Worm (Caenorhabditis elegans) whole organism, young adult: Measurements from ENCODE around the gene Y55F3BR.1.
A peak's percentile ranks its signal among the peaks of the same experiment; 100 is the strongest.

ENCODE experiments used
- B0261.1 ChIP-seq: sonication (generic microtip); optimal IDR thresholded peaks from 2 replicates; lab custom pipeline; 2016; ENCODE audit warnings: mild to moderate bottlenecking, missing genetic modification characterization, moderate library complexity, missing compliant biosample characterization
- B0336.3 ChIP-seq: fragments of 200-800 bp; sonication (Bioruptor generic); IDR thresholded peaks from 2 replicates; pipeline ENCODE4 v1.3.6; 2022; ENCODE audit warnings: missing genetic modification characterization, missing compliant biosample characterization
- F22D6.2 ChIP-seq: sonication (generic microtip); optimal IDR thresholded peaks from 2 replicates; lab custom pipeline; 2016; ENCODE audit warnings: mild to moderate bottlenecking, missing genetic modification characterization, missing compliant biosample characterization
- F23B12.7 ChIP-seq: sonication (generic microtip); optimal IDR thresholded peaks from 2 replicates; lab custom pipeline; 2017; ENCODE audit warnings: missing genetic modification characterization, mild to moderate bottlenecking, missing compliant biosample characterization, antibody characterized with exemption, moderate library complexity; ENCODE audit not compliant: insufficient read depth
- F37B4.10 ChIP-seq: fragments of 200-800 bp; sonication (Bioruptor generic); IDR thresholded peaks from 2 replicates; pipeline ENCODE4 v1.3.6; 2022; ENCODE audit warnings: missing genetic modification characterization, missing compliant biosample characterization
- F39B2.1 ChIP-seq: fragments of 200-800 bp; sonication (Bioruptor generic); IDR thresholded peaks from 2 replicates; pipeline ENCODE4 v1.3.6; 2022; ENCODE audit warnings: missing genetic modification reagents, missing genetic modification characterization, missing compliant biosample characterization
- F49E8.2 ChIP-seq: sonication (generic microtip); optimal IDR thresholded peaks from 3 replicates; lab custom pipeline; 2017; ENCODE audit warnings: missing genetic modification characterization, mild to moderate bottlenecking, missing compliant biosample characterization, antibody characterized with exemption, moderate library complexity; ENCODE audit not compliant: insufficient read depth
- K12H6.12 ChIP-seq: fragments of 200-800 bp; sonication (Bioruptor generic); optimal IDR thresholded peaks from 2 replicates; lab custom pipeline; 2018; ENCODE audit warnings: mild to moderate bottlenecking, missing genetic modification characterization, missing compliant biosample characterization
- T26A5.8 ChIP-seq: sonication (generic microtip); optimal IDR thresholded peaks from 2 replicates; lab custom pipeline; 2016; ENCODE audit warnings: missing genetic modification characterization, missing compliant biosample characterization
- Y53G8AR.9 ChIP-seq: fragments of 200-800 bp; sonication (Bioruptor generic); conservative IDR thresholded peaks from 2 replicates; pipeline ENCODE4 v1.3.6; 2022; ENCODE audit warnings: missing genetic modification reagents, missing genetic modification characterization, missing compliant biosample characterization
- Y56A3A.18 ChIP-seq: fragments of 200-800 bp; sonication (Bioruptor generic); IDR thresholded peaks from 2 replicates; pipeline ENCODE4 v1.3.6; 2022; ENCODE audit warnings: missing genetic modification reagents, missing genetic modification characterization, missing compliant biosample characterization
- aptf-3 ChIP-seq: fragments of 200-800 bp; sonication (Bioruptor generic); IDR thresholded peaks from 2 replicates; pipeline ENCODE4 v1.3.6; 2022; ENCODE audit warnings: missing genetic modification characterization, missing compliant biosample characterization
- atf-7 ChIP-seq: sonication (generic microtip); optimal IDR thresholded peaks from 2 replicates; lab custom pipeline; 2017; ENCODE audit warnings: mild to moderate bottlenecking, missing genetic modification characterization, missing compliant biosample characterization
- athp-1 ChIP-seq: sonication (generic microtip); optimal IDR thresholded peaks from 2 replicates; lab custom pipeline; 2017; ENCODE audit warnings: mild to moderate bottlenecking, missing genetic modification characterization, missing compliant biosample characterization
- attf-3 ChIP-seq: fragments of 200-800 bp; sonication (Bioruptor generic); conservative IDR thresholded peaks from 2 replicates; pipeline ENCODE4 v1.3.6; 2022; ENCODE audit warnings: missing genetic modification reagents, missing genetic modification characterization, missing compliant biosample characterization
- attf-5 ChIP-seq: fragments of 200-800 bp; sonication (Bioruptor generic); optimal IDR thresholded peaks from 2 replicates; lab custom pipeline; 2018; ENCODE audit warnings: mild to moderate bottlenecking, missing genetic modification characterization, missing compliant biosample characterization
- cebp-1 ChIP-seq, 2 experiments: fragments of 200-800 bp in 1 of 2; sonication (Bioruptor generic) in 1 of 2; sonication (generic microtip) in 1 of 2; IDR thresholded peaks in 1 of 2; optimal IDR thresholded peaks in 1 of 2; 2 replicates each; pipeline versions ENCODE4 v1.3.6 to Lab custom; 2017 to 2022; ENCODE audit warnings: missing compliant biosample characterization in 2 of 2, missing genetic modification characterization in 2 of 2, mild to moderate bottlenecking in 1 of 2, missing genetic modification reagents in 1 of 2, moderate library complexity in 1 of 2
- ceh-100 ChIP-seq: fragments of 200-800 bp; sonication (Bioruptor generic); IDR thresholded peaks from 2 replicates; pipeline ENCODE4 v1.3.6; 2022; ENCODE audit warnings: missing genetic modification reagents, missing genetic modification characterization, missing compliant biosample characterization
- ceh-27 ChIP-seq: fragments of 200-800 bp; sonication (Bioruptor generic); optimal IDR thresholded peaks from 2 replicates; lab custom pipeline; 2018; ENCODE audit warnings: mild to moderate bottlenecking, missing genetic modification characterization, moderate library complexity, missing compliant biosample characterization
- ceh-40 ChIP-seq: fragments of 200-800 bp; sonication (Bioruptor generic); IDR thresholded peaks from 2 replicates; pipeline ENCODE4 v1.3.6; 2022; ENCODE audit warnings: missing genetic modification characterization, missing compliant biosample characterization
- ceh-58 ChIP-seq: fragments of 200-800 bp; sonication (Bioruptor generic); IDR thresholded peaks from 2 replicates; pipeline ENCODE4 v1.3.6; 2022; ENCODE audit warnings: missing genetic modification characterization, missing compliant biosample characterization
- ceh-91 ChIP-seq: fragments of 200-800 bp; sonication (Bioruptor generic); IDR thresholded peaks from 2 replicates; pipeline ENCODE4 v1.3.6; 2022; ENCODE audit warnings: missing genetic modification reagents, missing genetic modification characterization, missing compliant biosample characterization
- die-1 ChIP-seq: sonication (generic microtip); optimal IDR thresholded peaks from 2 replicates; lab custom pipeline; 2016; ENCODE audit warnings: missing genotype, mild to moderate bottlenecking, missing genetic modification characterization, missing compliant biosample characterization
- dpl-1 ChIP-seq: fragments of 150-350 bp; optimal IDR thresholded peaks from 2 replicates; lab custom pipeline; 2014; ENCODE audit warnings: missing biosample characterization, missing genetic modification reagents, missing genetic modification characterization
- egrh-3 ChIP-seq: fragments of 200-800 bp; sonication (Bioruptor generic); IDR thresholded peaks from 2 replicates; pipeline ENCODE4 v1.3.6; 2022; ENCODE audit warnings: missing genetic modification reagents, missing genetic modification characterization, missing compliant biosample characterization
- ekl-4 ChIP-seq: fragments of 200-800 bp; sonication (Bioruptor generic); IDR thresholded peaks from 2 replicates; pipeline ENCODE4 v1.3.6; 2022; ENCODE audit warnings: missing genetic modification reagents, missing genetic modification characterization, missing compliant biosample characterization
- fkh-3 ChIP-seq: sonication (generic microtip); optimal IDR thresholded peaks from 2 replicates; lab custom pipeline; 2016; ENCODE audit warnings: mild to moderate bottlenecking, missing genetic modification characterization, missing compliant biosample characterization
- him-1 ChIP-seq: sonication (generic microtip); optimal IDR thresholded peaks from 2 replicates; lab custom pipeline; 2016; ENCODE audit warnings: missing genotype, missing genetic modification reagents, missing genetic modification characterization, missing compliant biosample characterization
- hlh-26 ChIP-seq: fragments of 200-800 bp; sonication (Bioruptor generic); conservative IDR thresholded peaks from 2 replicates; pipeline ENCODE4 v1.3.6; 2022; ENCODE audit warnings: missing genetic modification reagents, missing genetic modification characterization, missing compliant biosample characterization
- hmg-20 ChIP-seq: fragments of 200-800 bp; sonication (Bioruptor generic); IDR thresholded peaks from 2 replicates; pipeline ENCODE4 v1.3.6; 2022; ENCODE audit warnings: missing genetic modification reagents, missing genetic modification characterization, missing compliant biosample characterization
- let-607 ChIP-seq, 2 experiments: fragments of 200-800 bp in 1 of 2; sonication (Bioruptor generic) in 1 of 2; sonication (generic microtip) in 1 of 2; optimal IDR thresholded peaks; 2 replicates each; lab custom pipeline; 2016 to 2018; ENCODE audit warnings: mild to moderate bottlenecking in 2 of 2, missing compliant biosample characterization in 2 of 2, missing genetic modification characterization in 2 of 2, moderate library complexity in 2 of 2, missing genotype in 1 of 2
- lin-26 ChIP-seq: fragments of 200-800 bp; sonication (Bioruptor generic); IDR thresholded peaks from 2 replicates; pipeline ENCODE4 v1.3.6; 2022; ENCODE audit warnings: missing genetic modification reagents, missing genetic modification characterization, missing compliant biosample characterization
- lin-54 ChIP-seq: fragments of 200-800 bp; sonication (Bioruptor generic); optimal IDR thresholded peaks from 2 replicates; lab custom pipeline; 2018; ENCODE audit warnings: mild to moderate bottlenecking, missing genetic modification characterization, missing compliant biosample characterization
- lsl-1 ChIP-seq: fragments of 200-800 bp; sonication (Bioruptor generic); optimal IDR thresholded peaks from 2 replicates; lab custom pipeline; 2018; ENCODE audit warnings: mild to moderate bottlenecking, missing genetic modification characterization, moderate library complexity, missing compliant biosample characterization
- madf-6 ChIP-seq: fragments of 200-800 bp; sonication (Bioruptor generic); IDR thresholded peaks from 2 replicates; pipeline ENCODE4 v1.3.6; 2022; ENCODE audit warnings: missing genetic modification reagents, missing genetic modification characterization, missing compliant biosample characterization
- mcd-1 ChIP-seq: fragments of 200-800 bp; sonication (Bioruptor generic); IDR thresholded peaks from 2 replicates; pipeline ENCODE4 v1.3.6; 2022; ENCODE audit warnings: missing genetic modification reagents, missing genetic modification characterization, missing compliant biosample characterization
- nhr-179 ChIP-seq: sonication (generic microtip); optimal IDR thresholded peaks from 2 replicates; lab custom pipeline; 2016; ENCODE audit warnings: mild to moderate bottlenecking, missing genetic modification characterization, missing compliant biosample characterization
- nhr-90 ChIP-seq: sonication (generic microtip); optimal IDR thresholded peaks from 2 replicates; lab custom pipeline; 2016; ENCODE audit warnings: missing genotype, mild to moderate bottlenecking, missing genetic modification characterization, missing compliant biosample characterization
- pbrm-1 ChIP-seq: fragments of 200-800 bp; sonication (Bioruptor generic); IDR thresholded peaks from 2 replicates; pipeline ENCODE4 v1.3.6; 2022; ENCODE audit warnings: missing genetic modification reagents, missing genetic modification characterization, missing compliant biosample characterization
- sdz-38 ChIP-seq: sonication (generic microtip); optimal IDR thresholded peaks from 2 replicates; lab custom pipeline; 2016; ENCODE audit warnings: missing genotype, missing genetic modification characterization, missing compliant biosample characterization
- snpc-1.1 ChIP-seq: sonication (generic microtip); optimal IDR thresholded peaks from 2 replicates; lab custom pipeline; 2017; ENCODE audit warnings: missing genetic modification characterization, mild to moderate bottlenecking, missing compliant biosample characterization, antibody characterized with exemption, moderate library complexity, missing genotype, missing genetic modification reagents; ENCODE audit not compliant: insufficient read depth
- snpc-1.3 ChIP-seq: sonication (generic microtip); optimal IDR thresholded peaks from 2 replicates; lab custom pipeline; 2017; ENCODE audit warnings: missing genetic modification characterization, mild to moderate bottlenecking, missing compliant biosample characterization, antibody characterized with exemption, moderate library complexity, missing genotype, missing genetic modification reagents; ENCODE audit not compliant: insufficient read depth
- tbp1 ChIP-seq: fragments of 200-800 bp; sonication (Bioruptor generic); optimal IDR thresholded peaks from 2 replicates; lab custom pipeline; 2018; ENCODE audit warnings: mild to moderate bottlenecking, missing genetic modification characterization, missing compliant biosample characterization
- tbx-9 ChIP-seq: sonication (generic microtip); optimal IDR thresholded peaks from 2 replicates; lab custom pipeline; 2016; ENCODE audit warnings: borderline replicate concordance, missing genetic modification characterization, inconsistent platforms, missing compliant biosample characterization
- unc-130 ChIP-seq: sonication (generic microtip); optimal IDR thresholded peaks from 2 replicates; lab custom pipeline; 2016; ENCODE audit warnings: missing genetic modification reagents, missing genetic modification characterization, missing compliant biosample characterization
- zfh-2 ChIP-seq: fragments of 200-800 bp; sonication (Bioruptor generic); conservative IDR thresholded peaks from 2 replicates; pipeline ENCODE4 v1.3.6; 2022; ENCODE audit warnings: missing genetic modification reagents, missing genetic modification characterization, missing compliant biosample characterization
- ztf-3 ChIP-seq: fragments of 200-800 bp; sonication (Bioruptor generic); optimal IDR thresholded peaks from 2 replicates; lab custom pipeline; 2018; ENCODE audit warnings: mild to moderate bottlenecking, missing genetic modification characterization, missing compliant biosample characterization

The Y55F3BR.1 gene

DNA sequence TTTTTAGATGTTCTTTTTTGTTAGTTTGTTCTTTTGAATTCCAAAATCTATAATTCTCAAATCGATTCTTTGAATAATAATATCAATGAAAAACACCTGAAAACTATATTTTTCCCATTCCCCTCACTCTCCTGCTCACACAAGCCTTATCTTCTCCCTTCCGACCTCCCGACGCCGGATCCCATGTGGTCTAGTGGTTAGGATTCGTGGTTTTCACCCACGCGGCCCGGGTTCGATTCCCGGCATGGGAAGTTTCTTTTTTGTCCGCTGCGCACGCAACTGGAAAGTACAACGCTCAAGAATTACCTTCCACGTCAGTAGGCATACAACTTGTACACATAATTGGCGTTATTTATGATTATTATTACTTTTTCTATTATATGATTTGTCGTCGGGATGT lies 32.0 kb upstream of the Y55F3BR.1 start:
- TF ChIP-seq B0261.1 (tag; lab: Kevin White, UChicago) (peak; percentile 75), ekl-4 (GFP tag; lab: Robert Waterston, UW) (peak; percentile 38; the same call in 1 of the 2 replicates), zfh-2 (GFP tag; lab: Robert Waterston, UW) (no peak), cebp-1 (GFP tag; IDR thresholded peaks at IDR 0.05; lab: Robert Waterston, UW) (no peak), cebp-1 (tag; optimal IDR thresholded peaks at IDR 0.05; lab: Kevin White, UChicago) (peak; percentile 36), him-1 (peak; percentile 67), B0336.3 (GFP tag; lab: Robert Waterston, UW) (peak; percentile 38; the same call in 1 of the 2 replicates), lsl-1 (peak; percentile 30), tbx-9 (tag; lab: Kevin White, UChicago) (no peak), pbrm-1 (GFP tag; lab: Robert Waterston, UW) (0 out of 2 replicates have a peak, but pooled peaks have one; percentile 32), unc-130 (GFP tag; lab: Kevin White, UChicago) (peak; percentile 28), ceh-100 (GFP tag; lab: Robert Waterston, UW) (no peak), Y53G8AR.9 (GFP tag; lab: Robert Waterston, UW) (no peak), fkh-3 (tag; lab: Kevin White, UChicago) (no peak), lin-26 (GFP tag; lab: Robert Waterston, UW) (peak; percentile 82), nhr-90 (tag; lab: Kevin White, UChicago) (peak; percentile 52), athp-1 (tag; lab: Kevin White, UChicago) (no peak), ceh-40 (GFP tag; lab: Robert Waterston, UW) (no peak), T26A5.8 (tag; lab: Kevin White, UChicago) (no peak), snpc-1.3 (tag; lab: Kevin White, UChicago) (no peak), F39B2.1 (GFP tag; lab: Robert Waterston, UW) (no peak), K12H6.12 (tag; lab: Kevin White, UChicago) (no peak), tbp1 (peak; percentile 94), lin-54 (GFP tag; lab: Kevin White, UChicago) (peak; percentile 28), F22D6.2 (tag; lab: Kevin White, UChicago) (no peak), nhr-179 (tag; lab: Kevin White, UChicago) (no peak), snpc-1.1 (tag; lab: Kevin White, UChicago) (no peak), dpl-1 (peak; percentile 38), hmg-20 (GFP tag; lab: Robert Waterston, UW) (peak; percentile 53; the same call in 1 of the 2 replicates), F49E8.2 (no peak), ceh-27 (GFP tag; lab: Kevin White, UChicago) (peak; percentile 32), aptf-3 (no peak), ceh-91 (no peak), attf-3 (peak; percentile 57; the same call in 1 of the 2 replicates), let-607 (tag; optimal IDR thresholded peaks at IDR 0.05; lab: Kevin White, UChicago) (no peak), F37B4.10 (GFP tag; lab: Robert Waterston, UW) (no peak), Y56A3A.18 (GFP tag; lab: Robert Waterston, UW) (peak; percentile 32; the same call in 1 of the 2 replicates), attf-5 (GFP tag; lab: Kevin White, UChicago) (peak; percentile 4), F23B12.7 (tag; lab: Kevin White, UChicago) (peak; percentile 90), ceh-58 (GFP tag; lab: Robert Waterston, UW) (no peak), egrh-3 (0 out of 2 replicates have a peak, but pooled peaks have one; percentile 20), die-1 (tag; lab: Kevin White, UChicago) (peak; percentile 72), sdz-38 (tag; lab: Kevin White, UChicago) (no peak), hlh-26 (GFP tag; lab: Robert Waterston, UW) (no peak), mcd-1 (peak; percentile 70), ztf-3 (GFP tag; lab: Kevin White, UChicago) (no peak), atf-7 (tag; lab: Kevin White, UChicago) (no peak), madf-6 (GFP tag; lab: Robert Waterston, UW) (no peak; the same call in 1 of the 2 replicates)
